Fruit fly (Drosophila melanogaster) whole organism, embryonic: ENCODE results near the gene CG4537.

Experiments
- Blimp-1 ChIP-seq: fragments of 200-800 bp; sonication (Bioruptor generic); optimal IDR thresholded peaks from 3 replicates; lab custom pipeline; 2018; ENCODE audit warnings: missing biosample characterization, missing genetic modification characterization, mild to moderate bottlenecking, moderate library complexity, missing genetic modification reagents
- BtbVII ChIP-seq: fragments of 200-800 bp; sonication (Bioruptor generic); optimal IDR thresholded peaks from 3 replicates; lab custom pipeline; 2017; ENCODE audit warnings: missing biosample characterization, mild to moderate bottlenecking, missing genetic modification characterization
- CG10267 ChIP-seq: fragments of 200-800 bp; sonication (Bioruptor generic); optimal IDR thresholded peaks from 2 replicates; lab custom pipeline; 2018; ENCODE audit warnings: missing biosample characterization, mild to moderate bottlenecking, missing genetic modification characterization, moderate library complexity
- CG10366 ChIP-seq: fragments of 200-800 bp; sonication (Bioruptor generic); IDR thresholded peaks from 2 replicates; pipeline ENCODE4 v1.3.6; 2022; ENCODE audit warnings: missing biosample characterization, missing genetic modification characterization
- CG10979 ChIP-seq: fragments of 200-800 bp; sonication (Bioruptor generic); optimal IDR thresholded peaks from 2 replicates; lab custom pipeline; 2018; ENCODE audit warnings: missing biosample characterization, mild to moderate bottlenecking, missing genetic modification characterization, moderate library complexity
- CG14965 ChIP-seq: fragments of 200-800 bp; sonication (Bioruptor generic); optimal IDR thresholded peaks from 2 replicates; lab custom pipeline; 2016; ENCODE audit warnings: missing biosample characterization, missing genetic modification characterization, borderline replicate concordance
- CG15011 ChIP-seq: fragments of 200-800 bp; sonication (Bioruptor generic); optimal IDR thresholded peaks from 3 replicates; lab custom pipeline; 2018; ENCODE audit warnings: missing biosample characterization, mild to moderate bottlenecking, missing genetic modification characterization
- CG16863 ChIP-seq: fragments of 200-800 bp; sonication (Bioruptor generic); optimal IDR thresholded peaks from 3 replicates; lab custom pipeline; 2016; ENCODE audit warnings: missing biosample characterization, missing genetic modification characterization
- CG17361 ChIP-seq: fragments of 200-800 bp; sonication (Bioruptor generic); IDR thresholded peaks from 3 replicates; pipeline ENCODE4 v1.3.6; 2022; ENCODE audit warnings: missing biosample characterization, missing genetic modification characterization
- CG17568 ChIP-seq: fragments of 200-800 bp; sonication (Bioruptor generic); optimal IDR thresholded peaks from 2 replicates; lab custom pipeline; 2018; ENCODE audit warnings: missing biosample characterization, mild to moderate bottlenecking, missing genetic modification characterization, moderate library complexity
- CG2199 ChIP-seq: fragments of 200-800 bp; sonication (Bioruptor generic); IDR thresholded peaks from 3 replicates; pipeline ENCODE4 v1.3.6; 2022; ENCODE audit warnings: missing biosample characterization, missing genetic modification characterization
- CG32767 ChIP-seq: fragments of 200-800 bp; sonication (Bioruptor generic); IDR thresholded peaks from 2 replicates; pipeline ENCODE4 v1.3.6; 2022; ENCODE audit warnings: missing biosample characterization, missing genetic modification characterization
- CG4282 ChIP-seq: fragments of 200-800 bp; sonication (Bioruptor generic); optimal IDR thresholded peaks from 2 replicates; lab custom pipeline; 2016; ENCODE audit warnings: missing biosample characterization, missing genetic modification characterization
- CG4707 ChIP-seq: fragments of 200-800 bp; sonication (Bioruptor generic); optimal IDR thresholded peaks from 2 replicates; lab custom pipeline; 2018; ENCODE audit warnings: missing biosample characterization, mild to moderate bottlenecking, missing genetic modification characterization, moderate library complexity
- CG7357 ChIP-seq: fragments of 200-800 bp; sonication (Bioruptor generic); IDR thresholded peaks from 3 replicates; pipeline ENCODE4 v1.3.6; 2022; ENCODE audit warnings: missing biosample characterization, missing genetic modification characterization
- CG7372 ChIP-seq: fragments of 200-800 bp; sonication (Bioruptor generic); IDR thresholded peaks from 2 replicates; pipeline ENCODE4 v1.3.6; 2022; ENCODE audit warnings: missing biosample characterization, missing genetic modification characterization
- CHES-1-like ChIP-seq: fragments of 200-800 bp; sonication (Bioruptor generic); optimal IDR thresholded peaks from 2 replicates; lab custom pipeline; 2016; ENCODE audit warnings: missing biosample characterization, missing genetic modification characterization
- Dbx ChIP-seq: fragments of 200-800 bp; sonication (Bioruptor generic); IDR thresholded peaks from 3 replicates; pipeline ENCODE4 v1.3.6; 2022; ENCODE audit warnings: missing biosample characterization, missing genetic modification characterization
- Deaf1 ChIP-seq: fragments of 200-800 bp; optimal IDR thresholded peaks from 3 replicates; lab custom pipeline; 2019; ENCODE audit warnings: missing biosample characterization, mild to moderate bottlenecking, missing genetic modification characterization, moderate library complexity
- Doc3 ChIP-seq: fragments of 200-800 bp; sonication (Bioruptor generic); IDR thresholded peaks from 3 replicates; pipeline ENCODE4 v1.3.6; 2022; ENCODE audit warnings: missing biosample characterization, missing genetic modification characterization; ENCODE audit not compliant: partially characterized antibody
- E2f2 ChIP-seq: fragments of 200-800 bp; sonication (Bioruptor generic); IDR thresholded peaks from 2 replicates; pipeline ENCODE4 v1.3.6; 2022; ENCODE audit warnings: missing biosample characterization, missing genetic modification characterization
- ERR ChIP-seq: fragments of 200-800 bp; sonication (Bioruptor generic); optimal IDR thresholded peaks from 2 replicates; lab custom pipeline; 2016; ENCODE audit warnings: missing biosample characterization, missing genetic modification characterization
- Fer3 ChIP-seq: fragments of 200-800 bp; sonication (Bioruptor generic); optimal IDR thresholded peaks from 2 replicates; lab custom pipeline; 2018; ENCODE audit warnings: missing biosample characterization, mild to moderate bottlenecking, missing genetic modification characterization, moderate library complexity
- GATAe ChIP-seq: fragments of 200-800 bp; sonication (Bioruptor generic); conservative IDR thresholded peaks from 2 replicates; pipeline ENCODE4 v1.3.6; 2022; ENCODE audit warnings: missing biosample characterization, missing genetic modification characterization
- Gug ChIP-seq: fragments of 200-800 bp; sonication (Bioruptor generic); IDR thresholded peaks from 4 replicates; pipeline ENCODE4 v1.3.6; 2022; ENCODE audit warnings: missing biosample characterization, missing genetic modification characterization
- H2.0 ChIP-seq: fragments of 200-800 bp; sonication (Bioruptor generic); IDR thresholded peaks from 2 replicates; pipeline ENCODE4 v1.3.6; 2022; ENCODE audit warnings: missing biosample characterization, missing genetic modification characterization
- HLH3B ChIP-seq: fragments of 200-800 bp; sonication (Bioruptor generic); IDR thresholded peaks from 2 replicates; pipeline ENCODE4 v1.3.6; 2022; ENCODE audit warnings: missing biosample characterization, missing genetic modification characterization
- Kr ChIP-seq: fragments of 200-800 bp; sonication (Bioruptor generic); optimal IDR thresholded peaks from 2 replicates; lab custom pipeline; 2017; ENCODE audit warnings: missing biosample characterization, mild to moderate bottlenecking, missing genetic modification characterization
- Nf-YA ChIP-seq: fragments of 200-800 bp; sonication (Bioruptor generic); IDR thresholded peaks from 2 replicates; pipeline ENCODE4 v1.3.6; 2022; ENCODE audit warnings: missing biosample characterization, missing genetic modification characterization
- Six4 ChIP-seq: fragments of 200-800 bp; sonication (Bioruptor generic); optimal IDR thresholded peaks from 2 replicates; lab custom pipeline; 2016; ENCODE audit warnings: missing biosample characterization, missing genetic modification characterization
- Stat92E ChIP-seq, 3 experiments: fragments of >200 bp in 2 of 3; fragments of 200-800 bp in 1 of 3; sonication (Bioruptor generic) in 1 of 3; optimal IDR thresholded peaks; 2 replicates each; lab custom pipeline; 2017 to 2019; ENCODE audit warnings: missing biosample characterization in 3 of 3, missing genetic modification characterization in 3 of 3, mild to moderate bottlenecking in 1 of 3, moderate library complexity in 1 of 3
- Trl ChIP-seq, 3 experiments: fragments of >200 bp in 2 of 3; fragments of 200-800 bp in 1 of 3; sonication (Bioruptor generic) in 1 of 3; optimal IDR thresholded peaks; 2 replicates in 1 of 3; 3 replicates in 2 of 3; lab custom pipeline; 2016 to 2017; ENCODE audit warnings: missing biosample characterization in 1 of 3, missing genetic modification characterization in 1 of 3
- Usf ChIP-seq: fragments of 200-800 bp; sonication (Bioruptor generic); optimal IDR thresholded peaks from 2 replicates; lab custom pipeline; 2017; ENCODE audit warnings: missing genotype, missing biosample characterization, missing genetic modification characterization
- btn ChIP-seq: fragments of 200-800 bp; sonication (Bioruptor generic); optimal IDR thresholded peaks from 2 replicates; lab custom pipeline; 2016; ENCODE audit warnings: missing biosample characterization, missing genetic modification characterization
- gt ChIP-seq: fragments of 200-800 bp; sonication (Bioruptor generic); IDR thresholded peaks from 2 replicates; pipeline ENCODE4 v1.3.6; 2022; ENCODE audit warnings: missing biosample characterization, missing genetic modification characterization
- hb ChIP-seq: fragments of 200-800 bp; sonication (Bioruptor generic); IDR thresholded peaks from 3 replicates; pipeline ENCODE4 v1.3.6; 2022; ENCODE audit warnings: missing biosample characterization, missing genetic modification characterization; ENCODE audit not compliant: partially characterized antibody
- ind ChIP-seq: fragments of 200-800 bp; sonication (Bioruptor generic); optimal IDR thresholded peaks from 3 replicates; lab custom pipeline; 2016; ENCODE audit warnings: missing biosample characterization, missing genetic modification characterization
- jumu ChIP-seq: fragments of 200-800 bp; sonication (Bioruptor generic); optimal IDR thresholded peaks from 3 replicates; lab custom pipeline; 2016; ENCODE audit warnings: missing biosample characterization, missing genetic modification characterization
- kah ChIP-seq: fragments of 200-800 bp; sonication (Bioruptor generic); optimal IDR thresholded peaks from 2 replicates; lab custom pipeline; 2018; ENCODE audit warnings: missing biosample characterization, mild to moderate bottlenecking, missing genetic modification characterization
- klu ChIP-seq: fragments of 200-800 bp; sonication (Bioruptor generic); IDR thresholded peaks from 2 replicates; pipeline ENCODE4 v1.3.6; 2022; ENCODE audit warnings: missing biosample characterization, missing genetic modification characterization
- nom ChIP-seq: fragments of 200-800 bp; sonication (Bioruptor generic); optimal IDR thresholded peaks from 2 replicates; lab custom pipeline; 2017; ENCODE audit warnings: missing biosample characterization, missing genetic modification characterization, mild to moderate bottlenecking, moderate library complexity, missing genetic modification reagents
- pzg ChIP-seq: fragments of 200-800 bp; sonication (Bioruptor generic); optimal IDR thresholded peaks from 3 replicates; lab custom pipeline; 2018; ENCODE audit warnings: missing biosample characterization, mild to moderate bottlenecking, missing genetic modification characterization, moderate library complexity
- ranshi ChIP-seq: fragments of 200-800 bp; sonication (Bioruptor generic); IDR thresholded peaks from 2 replicates; pipeline ENCODE4 v1.3.6; 2022; ENCODE audit warnings: missing biosample characterization, missing genetic modification characterization
- row ChIP-seq: fragments of 200-800 bp; sonication (Bioruptor generic); IDR thresholded peaks from 3 replicates; pipeline ENCODE4 v1.3.6; 2022; ENCODE audit warnings: missing biosample characterization, missing genetic modification characterization
- scrt ChIP-seq: fragments of 200-800 bp; sonication (Bioruptor generic); optimal IDR thresholded peaks from 2 replicates; lab custom pipeline; 2018; ENCODE audit warnings: missing biosample characterization, mild to moderate bottlenecking, missing genetic modification characterization, moderate library complexity
- seq ChIP-seq: fragments of 200-800 bp; sonication (Bioruptor generic); IDR thresholded peaks from 2 replicates; pipeline ENCODE4 v1.3.6; 2022; ENCODE audit warnings: missing biosample characterization, missing genetic modification characterization
- sug ChIP-seq: fragments of 200-800 bp; optimal IDR thresholded peaks from 2 replicates; lab custom pipeline; 2019; ENCODE audit warnings: missing biosample characterization, mild to moderate bottlenecking, missing genetic modification characterization, moderate library complexity
- ttk ChIP-seq: fragments of 200-800 bp; sonication (Bioruptor generic); IDR thresholded peaks from 2 replicates; pipeline ENCODE4 v2.1.2; 2022; ENCODE audit warnings: missing biosample characterization, missing genetic modification characterization
- tx ChIP-seq: fragments of 200-800 bp; sonication (Bioruptor generic); optimal IDR thresholded peaks from 2 replicates; lab custom pipeline; 2016; ENCODE audit warnings: missing biosample characterization, missing genetic modification characterization
- wdn ChIP-seq: fragments of 200-800 bp; sonication (Bioruptor generic); IDR thresholded peaks from 2 replicates; pipeline ENCODE4 v1.3.6; 2022; ENCODE audit warnings: missing biosample characterization, missing genetic modification characterization
- zfh2 ChIP-seq: fragments of 200-800 bp; sonication (Bioruptor generic); optimal IDR thresholded peaks from 2 replicates; lab custom pipeline; 2016; ENCODE audit warnings: missing biosample characterization, missing genetic modification characterization

CG4537 gene

DNA sequence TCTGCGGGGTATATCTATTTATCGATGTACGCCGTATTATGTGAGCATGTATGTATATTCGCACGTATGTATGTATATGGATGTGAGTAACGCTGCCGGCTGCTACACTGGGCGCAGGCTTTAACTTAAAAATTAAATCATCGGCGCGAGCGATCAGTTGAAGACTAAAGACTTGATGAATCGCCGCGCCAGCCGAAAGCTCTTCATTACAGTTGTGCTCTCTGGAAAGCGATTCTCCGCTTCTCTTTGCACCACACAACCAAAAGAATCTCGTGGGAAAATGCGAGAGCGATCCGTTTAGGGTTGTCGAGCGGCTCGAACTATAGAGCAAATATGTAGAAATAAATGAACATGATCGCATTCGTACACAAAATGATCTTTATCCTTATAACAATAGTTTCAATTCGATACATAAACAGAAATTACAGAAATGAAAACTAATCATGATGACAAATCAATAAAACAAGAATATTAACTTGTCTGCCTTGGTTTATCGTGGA, 17.8 kb downstream of the CG4537 start, which contains the start of gene CG13124 (continued):
- no peak for TF ChIP-seq Six4 (GFP tag; lab: Kevin White, UChicago)
- TF ChIP-seq CG10979 (tag; lab: Kevin White, UChicago), result no peak
- TF ChIP-seq Kr (GFP tag; lab: Kevin White, UChicago), result no peak
- TF ChIP-seq CG4282 (GFP tag; lab: Kevin White, UChicago), result no peak
- TF ChIP-seq scrt (GFP tag; lab: Kevin White, UChicago), result no peak
- no peak for TF ChIP-seq Stat92E (GFP tag; optimal IDR thresholded peaks at IDR 0.05; lab: Kevin White, UChicago)
- TF ChIP-seq Deaf1 (tag; lab: Kevin White, UChicago), result peak; percentile 34
- TF ChIP-seq row (GFP tag; lab: Robert Waterston, UW), result peak; percentile 70
- TF ChIP-seq CG2199, result no peak
- no peak for TF ChIP-seq CHES-1-like (GFP tag; lab: Kevin White, UChicago)
- TF ChIP-seq Trl (optimal IDR thresholded peaks at IDR 0.05; lab: Kevin White, UChicago), result peak; percentile 55 to 84
- TF ChIP-seq Trl (GFP tag; optimal IDR thresholded peaks at IDR 0.05; lab: Kevin White, UChicago), result no peak
- TF ChIP-seq BtbVII (GFP tag; lab: Kevin White, UChicago), result peak; percentile 60
- TF ChIP-seq tx (GFP tag; lab: Kevin White, UChicago), result no peak
- TF ChIP-seq ERR (GFP tag; lab: Kevin White, UChicago), result peak; percentile 18
- TF ChIP-seq ranshi (GFP tag; lab: Robert Waterston, UW), result no peak
- TF ChIP-seq kah, result no peak
- TF ChIP-seq seq (GFP tag; lab: Robert Waterston, UW), result no peak; the same call in 1 of the 2 replicates
- TF ChIP-seq CG7372 (GFP tag; lab: Robert Waterston, UW), result 0 out of 2 replicates have a peak, but pooled peaks have one; percentile 26
- 0 out of 2 replicates have a peak, but pooled peaks have one; percentile 14 for TF ChIP-seq CG32767
- TF ChIP-seq ind (GFP tag; lab: Kevin White, UChicago), result peak; percentile 0
- TF ChIP-seq CG17361, result no peak
- TF ChIP-seq Nf-YA (GFP tag; lab: Robert Waterston, UW), result no peak
- no peak for TF ChIP-seq Blimp-1
- no peak for TF ChIP-seq GATAe (GFP tag; lab: Robert Waterston, UW)
- TF ChIP-seq CG15011, result no peak
- TF ChIP-seq jumu (GFP tag; lab: Kevin White, UChicago), result no peak
- no peak for TF ChIP-seq wdn (GFP tag; lab: Robert Waterston, UW)
- no peak for TF ChIP-seq sug (tag; lab: Kevin White, UChicago)
- no peak for TF ChIP-seq pzg (GFP tag; lab: Kevin White, UChicago)
- TF ChIP-seq Usf (GFP tag; lab: Kevin White, UChicago), result no peak
- TF ChIP-seq CG4707, result no peak
- TF ChIP-seq CG10267 (tag; lab: Kevin White, UChicago), result peak; percentile 0
- no peak for TF ChIP-seq CG7357 (GFP tag; lab: Robert Waterston, UW)
- TF ChIP-seq Fer3, result no peak
- no peak for TF ChIP-seq zfh2 (GFP tag; lab: Kevin White, UChicago)
- no peak for TF ChIP-seq E2f2 (GFP tag; lab: Robert Waterston, UW)
- no peak for TF ChIP-seq Doc3 (GFP tag; lab: Robert Waterston, UW)
- TF ChIP-seq H2.0, result no peak
- peak; percentile 42; the same call in 1 of the 3 replicates for TF ChIP-seq Dbx
- TF ChIP-seq CG17568, result peak; percentile 50
- no peak for TF ChIP-seq CG10366 (GFP tag; lab: Robert Waterston, UW)
- no peak for TF ChIP-seq gt (GFP tag; lab: Robert Waterston, UW)
- no peak for TF ChIP-seq hb
- TF ChIP-seq ttk, result no peak
- TF ChIP-seq CG16863 (GFP tag; lab: Kevin White, UChicago), result no peak
- no peak for TF ChIP-seq klu (GFP tag; lab: Robert Waterston, UW)
- no peak for TF ChIP-seq CG14965 (GFP tag; lab: Kevin White, UChicago)
- TF ChIP-seq nom (GFP tag; lab: Kevin White, UChicago), result peak; percentile 61
- TF ChIP-seq HLH3B (GFP tag; lab: Robert Waterston, UW), result no peak
- TF ChIP-seq Gug (GFP tag; lab: Robert Waterston, UW), result no peak
- no peak for TF ChIP-seq btn (GFP tag; lab: Kevin White, UChicago)
